Fruit fly (Drosophila melanogaster): Measurements from ENCODE around the gene TfIIB.

The TfIIB gene

dm6 chr2L:10468388-10468787 is 37.2 kb downstream of the TfIIB start:
- TF ChIP-seq CG15336 (GFP tag; IDR thresholded peaks at IDR 0.05) (no peak; the same call in 1 of the 2 replicates), CG6276 (GFP tag; optimal IDR thresholded peaks at IDR 0.05) (peak; percentile 10), Hr38 (GFP tag; optimal IDR thresholded peaks at IDR 0.05) (no peak), Smox (GFP tag; optimal IDR thresholded peaks at IDR 0.05) (peak; percentile 40), CG8319 (GFP tag; optimal IDR thresholded peaks at IDR 0.05) (peak; percentile 4), eg (GFP tag; IDR thresholded peaks at IDR 0.05) (no peak; the same call in 2 of the 3 replicates), CG32006 (GFP tag; optimal IDR thresholded peaks at IDR 0.05) (peak; percentile 67), OdsH (GFP tag; optimal IDR thresholded peaks at IDR 0.05) (peak; percentile 58), CG6163 (GFP tag; IDR thresholded peaks at IDR 0.05) (peak; percentile 80), CG10631 (GFP tag; optimal IDR thresholded peaks at IDR 0.05) (peak; percentile 46), svp (GFP tag) (peak; percentile 89), Blimp-1 (GFP tag; optimal IDR thresholded peaks at IDR 0.05) (no peak), Eip78C (GFP tag) (peak; percentile 81), Ets21C (GFP tag; optimal IDR thresholded peaks at IDR 0.05) (no peak), CG7368 (GFP tag; optimal IDR thresholded peaks at IDR 0.05) (peak; percentile 37), Eip93F (GFP tag; optimal IDR thresholded peaks at IDR 0.05) (no peak), vri (GFP tag; optimal IDR thresholded peaks at IDR 0.05) (no peak), Met (GFP tag; optimal IDR thresholded peaks at IDR 0.05) (peak; percentile 25), CG8632 (GFP tag; optimal IDR thresholded peaks at IDR 0.05) (peak; percentile 30), topi (GFP tag; optimal IDR thresholded peaks at IDR 0.05) (peak; percentile 17), pdm3 (GFP tag; optimal IDR thresholded peaks at IDR 0.05) (peak; percentile 60), CG3919 (GFP tag; optimal IDR thresholded peaks at IDR 0.05) (peak; percentile 55), CG11294 (GFP tag; IDR thresholded peaks at IDR 0.05) (0 out of 2 replicates have a peak, but pooled peaks have one; percentile 13), CG34406 (GFP tag; optimal IDR thresholded peaks at IDR 0.05) (peak; percentile 46), CG31627 (GFP tag; optimal IDR thresholded peaks at IDR 0.05) (peak; percentile 14), fkh (GFP tag; optimal IDR thresholded peaks at IDR 0.05) (no peak), Hr39 (GFP tag; optimal IDR thresholded peaks at IDR 0.05) (peak; percentile 4), salr (GFP tag; optimal IDR thresholded peaks at IDR 0.05) (peak in 1 of 2 experiments; percentile 30), CG6854 (GFP tag; optimal IDR thresholded peaks at IDR 0.05) (no peak), CG3032 (tag; optimal IDR thresholded peaks at IDR 0.05) (peak; percentile 60), cyc (GFP tag; optimal IDR thresholded peaks at IDR 0.05) (peak; percentile 38), achi (GFP tag; optimal IDR thresholded peaks at IDR 0.05) (peak; percentile 54), dsx (GFP tag; optimal IDR thresholded peaks at IDR 0.05; ENCODE audit: poor library complexity, severe bottlenecking) (no peak), CG11902 (GFP tag; optimal IDR thresholded peaks at IDR 0.05) (peak; percentile 34), spab (GFP tag; optimal IDR thresholded peaks at IDR 0.05) (peak; percentile 55), Eip75B (GFP tag; optimal IDR thresholded peaks at IDR 0.05) (peak; percentile 5), CG4318 (GFP tag; optimal IDR thresholded peaks at IDR 0.05) (peak; percentile 19), Gug (GFP tag; IDR thresholded peaks at IDR 0.05) (no peak), Sox15 (GFP tag; optimal IDR thresholded peaks at IDR 0.05) (peak; percentile 25), CG16779 (tag; optimal IDR thresholded peaks at IDR 0.05) (no peak), CG10669 (GFP tag; optimal IDR thresholded peaks at IDR 0.05) (peak; percentile 75), Lpt (GFP tag; optimal IDR thresholded peaks at IDR 0.05) (peak; percentile 13), CG9139 (GFP tag; optimal IDR thresholded peaks at IDR 0.05) (no peak), CG11762 (GFP tag; optimal IDR thresholded peaks at IDR 0.05; ENCODE audit: insufficient read depth) (peak; percentile 30), acj6 (GFP tag; optimal IDR thresholded peaks at IDR 0.05) (peak; percentile 52), ss (GFP tag; optimal IDR thresholded peaks at IDR 0.05) (no peak), lz (GFP tag; optimal IDR thresholded peaks at IDR 0.05) (peak; percentile 7), fd59A (GFP tag; optimal IDR thresholded peaks at IDR 0.05) (peak; percentile 27), dac (GFP tag; optimal IDR thresholded peaks at IDR 0.05) (no peak), fd85E (GFP tag; optimal IDR thresholded peaks at IDR 0.05) (no peak), esn (GFP tag; optimal IDR thresholded peaks at IDR 0.05) (peak; percentile 24), net (GFP tag; optimal IDR thresholded peaks at IDR 0.05) (peak; percentile 44)

All from whole organism, prepupa.